Fruit fly (Drosophila melanogaster) whole organism, embryonic: ENCODE measurements around the gene CG43880.

Experiments used
- Blimp-1 ChIP-seq: fragments of 200-800 bp; sonication (Bioruptor generic); optimal IDR thresholded peaks from 3 replicates; lab custom pipeline; 2018; ENCODE audit warnings: missing biosample characterization, missing genetic modification characterization, mild to moderate bottlenecking, moderate library complexity, missing genetic modification reagents
- CG10267 ChIP-seq: fragments of 200-800 bp; sonication (Bioruptor generic); optimal IDR thresholded peaks from 2 replicates; lab custom pipeline; 2018; ENCODE audit warnings: missing biosample characterization, mild to moderate bottlenecking, missing genetic modification characterization, moderate library complexity
- CG11093 ChIP-seq: fragments of 200-800 bp; sonication (Bioruptor generic); IDR thresholded peaks from 3 replicates; pipeline ENCODE4 v1.3.6; 2022; ENCODE audit warnings: missing biosample characterization, missing genetic modification characterization
- CG3065 ChIP-seq: fragments of 200-800 bp; sonication (Bioruptor generic); optimal IDR thresholded peaks from 2 replicates; lab custom pipeline; 2016; ENCODE audit warnings: missing biosample characterization, missing genetic modification characterization
- CG33213 ChIP-seq: fragments of 200-800 bp; sonication (Bioruptor generic); optimal IDR thresholded peaks from 3 replicates; lab custom pipeline; 2016; ENCODE audit warnings: missing biosample characterization, missing genetic modification characterization
- Gug ChIP-seq: fragments of 200-800 bp; sonication (Bioruptor generic); IDR thresholded peaks from 4 replicates; pipeline ENCODE4 v1.3.6; 2022; ENCODE audit warnings: missing biosample characterization, missing genetic modification characterization
- Lim3 ChIP-seq: fragments of 200-800 bp; sonication (Bioruptor generic); IDR thresholded peaks from 2 replicates; pipeline ENCODE4 v1.3.6; 2022; ENCODE audit warnings: missing biosample characterization, missing genetic modification characterization
- az2 ChIP-seq: fragments of 200-800 bp; sonication (Bioruptor generic); optimal IDR thresholded peaks from 3 replicates; lab custom pipeline; 2016; ENCODE audit warnings: missing biosample characterization, missing genetic modification characterization
- gsb-n ChIP-seq: fragments of 200-800 bp; sonication (Bioruptor generic); optimal IDR thresholded peaks from 3 replicates; lab custom pipeline; 2018; ENCODE audit warnings: missing biosample characterization, mild to moderate bottlenecking, missing genetic modification characterization
- ken ChIP-seq: fragments of 200-800 bp; sonication (Bioruptor generic); IDR thresholded peaks from 3 replicates; pipeline ENCODE4 v1.3.6; 2022; ENCODE audit warnings: missing biosample characterization, missing genetic modification characterization
- pnt ChIP-seq: fragments of 200-800 bp; sonication (Bioruptor generic); optimal IDR thresholded peaks from 3 replicates; lab custom pipeline; 2016; ENCODE audit warnings: missing biosample characterization, missing genetic modification characterization

dm6 chr3L:7958083-7958482 lies 12.0 kb upstream of the CG43880 start:
- TF ChIP-seq az2 (GFP tag; lab: Kevin White, UChicago) (peak; percentile 33), pnt (GFP tag; lab: Kevin White, UChicago) (no peak), ken (GFP tag; lab: Robert Waterston, UW) (no peak), CG3065 (GFP tag; lab: Kevin White, UChicago) (no peak), Lim3 (no peak), CG11093 (no peak), CG33213 (GFP tag; lab: Kevin White, UChicago) (no peak), Blimp-1 (GFP tag; lab: Kevin White, UChicago) (peak; percentile 45), gsb-n (tag; lab: Kevin White, UChicago) (peak; percentile 23), CG10267 (tag; lab: Kevin White, UChicago) (peak; percentile 30), Gug (GFP tag; lab: Robert Waterston, UW) (no peak)
